Fruit fly (Drosophila melanogaster): ENCODE data around the gene unc79.

unc79 gene

DNA sequence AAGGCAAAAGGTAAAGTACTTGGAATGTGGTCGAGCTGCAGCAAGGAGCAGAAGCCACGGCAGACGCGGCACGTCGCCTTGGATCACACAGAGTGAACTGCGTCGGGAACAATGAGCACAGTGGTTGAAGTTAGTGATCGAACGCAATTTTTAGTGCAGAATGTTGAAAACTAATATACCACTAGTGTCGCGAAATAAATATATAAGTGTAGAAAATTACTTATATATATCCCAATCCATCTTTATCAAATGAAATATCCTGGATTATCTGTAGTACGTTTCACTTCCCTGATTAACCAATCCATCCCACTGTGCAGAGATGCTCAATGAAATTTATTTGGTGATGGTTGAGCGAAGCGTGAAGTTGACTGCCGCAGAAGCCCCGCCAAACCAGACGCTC is 40.6 kb upstream of the unc79 start (continued):
- TF ChIP-seq Sox102F (GFP tag; optimal IDR thresholded peaks at IDR 0.05) (peak; percentile 92), CG3919 (GFP tag; optimal IDR thresholded peaks at IDR 0.05) (peak; percentile 88), fkh (GFP tag; optimal IDR thresholded peaks at IDR 0.05) (no peak), CG8319 (GFP tag; optimal IDR thresholded peaks at IDR 0.05) (peak; percentile 83), CG6808 (GFP tag; optimal IDR thresholded peaks at IDR 0.05) (peak; percentile 88), CG4318 (GFP tag; optimal IDR thresholded peaks at IDR 0.05) (peak; percentile 33), CG8119 (GFP tag; IDR thresholded peaks at IDR 0.05) (peak; percentile 68), vri (GFP tag; optimal IDR thresholded peaks at IDR 0.05) (peak; percentile 91), Hr4 (GFP tag; optimal IDR thresholded peaks at IDR 0.05) (peak; percentile 58), Ets96B (tag; optimal IDR thresholded peaks at IDR 0.05) (peak; percentile 91), esn (GFP tag; optimal IDR thresholded peaks at IDR 0.05) (peak; percentile 94), CG7368 (GFP tag; optimal IDR thresholded peaks at IDR 0.05) (peak; percentile 79), spab (GFP tag; optimal IDR thresholded peaks at IDR 0.05) (peak; percentile 87), fd85E (GFP tag; optimal IDR thresholded peaks at IDR 0.05) (peak; percentile 17), pdm3 (GFP tag; optimal IDR thresholded peaks at IDR 0.05) (peak; percentile 84), achi (GFP tag; optimal IDR thresholded peaks at IDR 0.05) (peak; percentile 86), CG10631 (GFP tag; optimal IDR thresholded peaks at IDR 0.05) (peak; percentile 88), CG6854 (GFP tag; optimal IDR thresholded peaks at IDR 0.05) (peak; percentile 79), lz (GFP tag; optimal IDR thresholded peaks at IDR 0.05) (peak; percentile 91), CG31627 (GFP tag; optimal IDR thresholded peaks at IDR 0.05) (peak; percentile 85), CG6792 (GFP tag; optimal IDR thresholded peaks at IDR 0.05) (peak; percentile 90), dsx (GFP tag; optimal IDR thresholded peaks at IDR 0.05; ENCODE audit: poor library complexity, severe bottlenecking) (peak; percentile 81), cyc (GFP tag; optimal IDR thresholded peaks at IDR 0.05) (peak; percentile 83), CG15336 (GFP tag; IDR thresholded peaks at IDR 0.05) (peak; percentile 36; the same call in 1 of the 2 replicates), Ets21C (GFP tag; optimal IDR thresholded peaks at IDR 0.05) (peak; percentile 82), svp (GFP tag) (peak; percentile 96), eg (GFP tag; IDR thresholded peaks at IDR 0.05) (0 out of 3 replicates have a peak, but pooled peaks have one; percentile 44), CG6276 (GFP tag; optimal IDR thresholded peaks at IDR 0.05) (peak; percentile 9), CG11902 (GFP tag; optimal IDR thresholded peaks at IDR 0.05) (peak; percentile 75), CG11762 (GFP tag; optimal IDR thresholded peaks at IDR 0.05; ENCODE audit: insufficient read depth) (peak; percentile 82), CG9139 (GFP tag; optimal IDR thresholded peaks at IDR 0.05) (peak; percentile 84)

DNA sequence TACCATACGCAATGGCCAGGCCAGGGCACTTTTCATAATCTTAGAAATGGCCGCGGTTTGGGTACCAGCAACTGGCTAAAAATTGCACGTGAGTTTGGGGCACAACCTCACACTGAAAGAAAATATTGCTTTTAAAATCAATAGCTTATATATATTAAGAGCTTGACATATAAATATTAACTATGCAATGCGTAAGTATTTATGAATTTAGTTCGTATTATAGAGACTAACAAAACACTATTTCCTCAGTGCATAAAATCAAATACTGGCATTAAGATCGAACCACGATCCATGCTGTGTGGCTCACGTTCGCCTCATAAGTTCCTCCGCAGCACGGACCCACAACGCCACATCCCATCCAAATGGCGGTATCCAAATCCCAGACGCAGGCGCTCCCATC is 37.6 kb upstream of the unc79 start:
- TF ChIP-seq spab (GFP tag; optimal IDR thresholded peaks at IDR 0.05) (peak; percentile 54), Sox14 (GFP tag; optimal IDR thresholded peaks at IDR 0.05) (peak; percentile 43), Eip78C (GFP tag) (peak; percentile 92), Sox102F (GFP tag; optimal IDR thresholded peaks at IDR 0.05) (peak; percentile 46), CG31627 (GFP tag; optimal IDR thresholded peaks at IDR 0.05) (peak; percentile 53), Eip93F (GFP tag; optimal IDR thresholded peaks at IDR 0.05) (no peak), CG7368 (GFP tag; optimal IDR thresholded peaks at IDR 0.05) (no peak), Sox15 (GFP tag; optimal IDR thresholded peaks at IDR 0.05) (no peak), topi (GFP tag; optimal IDR thresholded peaks at IDR 0.05) (peak; percentile 65), Hr38 (GFP tag; optimal IDR thresholded peaks at IDR 0.05) (no peak), CG6276 (GFP tag; optimal IDR thresholded peaks at IDR 0.05) (no peak), acj6 (GFP tag; optimal IDR thresholded peaks at IDR 0.05) (peak; percentile 52), CG10631 (GFP tag; optimal IDR thresholded peaks at IDR 0.05) (peak; percentile 54), Gug (GFP tag; IDR thresholded peaks at IDR 0.05) (peak; percentile 39), fd59A (GFP tag; optimal IDR thresholded peaks at IDR 0.05) (peak; percentile 25), CG1621 (tag; optimal IDR thresholded peaks at IDR 0.05) (peak; percentile 10), Ets96B (tag; optimal IDR thresholded peaks at IDR 0.05) (peak; percentile 72), CG3032 (tag; optimal IDR thresholded peaks at IDR 0.05) (peak; percentile 27), CG6854 (GFP tag; optimal IDR thresholded peaks at IDR 0.05) (no peak), Lpt (GFP tag; optimal IDR thresholded peaks at IDR 0.05) (no peak), dsx (GFP tag; optimal IDR thresholded peaks at IDR 0.05; ENCODE audit: poor library complexity, severe bottlenecking) (peak; percentile 53), CG3919 (GFP tag; optimal IDR thresholded peaks at IDR 0.05) (peak; percentile 34), ss (GFP tag; optimal IDR thresholded peaks at IDR 0.05) (peak in 1 of 2 experiments; percentile 45), salr (GFP tag; optimal IDR thresholded peaks at IDR 0.05) (no peak), Blimp-1 (GFP tag; optimal IDR thresholded peaks at IDR 0.05) (peak; percentile 16), esn (GFP tag; optimal IDR thresholded peaks at IDR 0.05) (peak; percentile 74), CG6808 (GFP tag; optimal IDR thresholded peaks at IDR 0.05) (peak; percentile 16), CG11902 (GFP tag; optimal IDR thresholded peaks at IDR 0.05) (no peak), Hr39 (GFP tag; optimal IDR thresholded peaks at IDR 0.05) (peak; percentile 43), pdm3 (GFP tag; optimal IDR thresholded peaks at IDR 0.05) (peak; percentile 14), CG11762 (GFP tag; optimal IDR thresholded peaks at IDR 0.05; ENCODE audit: insufficient read depth) (no peak), CG16779 (tag; optimal IDR thresholded peaks at IDR 0.05) (no peak), eg (GFP tag; IDR thresholded peaks at IDR 0.05) (no peak)

All from whole organism, prepupa.